Fruit fly (Drosophila melanogaster): ENCODE results near the gene Grx3.

DNA sequence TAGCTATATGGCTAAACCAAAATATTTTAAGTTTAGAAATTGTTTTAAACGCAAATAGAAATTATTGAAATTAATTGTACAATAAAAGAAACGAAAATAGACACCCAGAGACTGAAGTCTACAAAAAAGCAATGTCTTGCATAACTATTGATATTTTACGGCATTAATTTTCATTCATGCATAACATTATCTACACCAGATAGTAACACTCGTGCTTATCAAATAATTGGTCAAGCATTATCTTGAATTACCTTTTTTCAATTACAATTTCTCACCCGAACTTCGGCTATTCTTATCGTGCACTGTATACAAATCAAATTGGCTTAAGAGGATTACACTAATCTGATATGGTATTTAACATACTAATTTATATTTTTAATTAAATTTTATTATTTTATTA, 9.8 kb downstream of the Grx3 start:
- TF ChIP-seq kay (GFP tag; ENCODE audit: borderline replicate concordance) = no peak
- no peak for TF ChIP-seq CG11617 (GFP tag; optimal IDR thresholded peaks at IDR 0.05)
- no peak for TF ChIP-seq CG7101 (tag; optimal IDR thresholded peaks at IDR 0.05)
- no peak for TF ChIP-seq toe (GFP tag; optimal IDR thresholded peaks at IDR 0.05)
- TF ChIP-seq Mnt (GFP tag; optimal IDR thresholded peaks at IDR 0.05) = no peak
- TF ChIP-seq pad (GFP tag; optimal IDR thresholded peaks at IDR 0.05) = no peak
- no peak for TF ChIP-seq Crg-1 (GFP tag; optimal IDR thresholded peaks at IDR 0.05)

All from whole organism, adult.